Fruit fly (Drosophila melanogaster) whole organism, embryonic: ENCODE results near the gene pigs.
A peak's percentile ranks its signal among the peaks of the same experiment; 100 is the strongest.

Experiments used
- Abd-B ChIP-seq: fragments of 200-800 bp; sonication (Bioruptor generic); optimal IDR thresholded peaks from 2 replicates; lab custom pipeline; 2018; ENCODE audit warnings: missing biosample characterization, mild to moderate bottlenecking, missing genetic modification characterization, moderate library complexity
- Adf1 ChIP-seq: fragments of 200-800 bp; sonication (Bioruptor generic); IDR thresholded peaks from 2 replicates; pipeline ENCODE4 v1.3.6; 2022; ENCODE audit warnings: missing biosample characterization, missing genetic modification characterization
- B-H1 ChIP-seq: fragments of 200-800 bp; sonication (Bioruptor generic); IDR thresholded peaks from 3 replicates; pipeline ENCODE4 v1.3.6; 2022; ENCODE audit warnings: missing biosample characterization, missing genetic modification characterization
- CG10209 ChIP-seq: fragments of 200-800 bp; sonication (Bioruptor generic); optimal IDR thresholded peaks from 3 replicates; lab custom pipeline; 2017; ENCODE audit warnings: missing biosample characterization, mild to moderate bottlenecking, missing genetic modification characterization, missing genetic modification reagents
- CG11560 ChIP-seq: fragments of 200-800 bp; sonication (Bioruptor generic); IDR thresholded peaks from 3 replicates; pipeline ENCODE4 v1.3.6; 2022; ENCODE audit warnings: missing biosample characterization, missing genetic modification characterization
- CG11695 ChIP-seq: fragments of 200-800 bp; sonication (Bioruptor generic); IDR thresholded peaks from 3 replicates; pipeline ENCODE4 v1.3.6; 2022; ENCODE audit warnings: missing biosample characterization, missing genetic modification characterization
- CG14667 ChIP-seq: fragments of 200-800 bp; sonication (Bioruptor generic); IDR thresholded peaks from 2 replicates; pipeline ENCODE4 v1.3.6; 2022; ENCODE audit warnings: missing biosample characterization, missing genetic modification characterization
- CG15601 ChIP-seq: fragments of 200-800 bp; sonication (Bioruptor generic); optimal IDR thresholded peaks from 3 replicates; lab custom pipeline; 2019; ENCODE audit warnings: missing biosample characterization, mild to moderate bottlenecking, missing genetic modification characterization, moderate library complexity
- CG15696 ChIP-seq: fragments of 200-800 bp; sonication (Bioruptor generic); optimal IDR thresholded peaks from 2 replicates; lab custom pipeline; 2019; ENCODE audit warnings: missing biosample characterization, mild to moderate bottlenecking, missing genetic modification characterization, moderate library complexity
- CG17802 ChIP-seq: fragments of 200-800 bp; sonication (Bioruptor generic); optimal IDR thresholded peaks from 2 replicates; lab custom pipeline; 2018; ENCODE audit warnings: missing biosample characterization, mild to moderate bottlenecking, missing genetic modification characterization, moderate library complexity
- CG1832 ChIP-seq: fragments of 200-800 bp; sonication (Bioruptor generic); optimal IDR thresholded peaks from 2 replicates; lab custom pipeline; 2017; ENCODE audit warnings: missing biosample characterization, mild to moderate bottlenecking, missing genetic modification characterization, inconsistent platforms
- CG18764 ChIP-seq: fragments of 200-800 bp; sonication (Bioruptor generic); optimal IDR thresholded peaks from 3 replicates; lab custom pipeline; 2016; ENCODE audit warnings: missing biosample characterization, missing genetic modification characterization
- CG3407 ChIP-seq: fragments of 200-800 bp; sonication (Bioruptor generic); optimal IDR thresholded peaks from 2 replicates; lab custom pipeline; 2018; ENCODE audit warnings: missing biosample characterization, mild to moderate bottlenecking, missing genetic modification characterization
- CG4404 ChIP-seq: fragments of 200-800 bp; sonication (Bioruptor generic); IDR thresholded peaks from 2 replicates; pipeline ENCODE4 v1.3.6; 2022; ENCODE audit warnings: missing biosample characterization, missing genetic modification characterization
- CG4707 ChIP-seq: fragments of 200-800 bp; sonication (Bioruptor generic); optimal IDR thresholded peaks from 2 replicates; lab custom pipeline; 2018; ENCODE audit warnings: missing biosample characterization, mild to moderate bottlenecking, missing genetic modification characterization, moderate library complexity
- CG5180 ChIP-seq: fragments of 200-800 bp; sonication (Bioruptor generic); optimal IDR thresholded peaks from 3 replicates; lab custom pipeline; 2017; ENCODE audit warnings: missing biosample characterization, missing genetic modification characterization, mild to moderate bottlenecking, moderate library complexity, missing genetic modification reagents
- CG5245 ChIP-seq: fragments of 200-800 bp; sonication (Bioruptor generic); optimal IDR thresholded peaks from 3 replicates; lab custom pipeline; 2016; ENCODE audit warnings: missing biosample characterization, missing genetic modification characterization
- CG7372 ChIP-seq: fragments of 200-800 bp; sonication (Bioruptor generic); IDR thresholded peaks from 2 replicates; pipeline ENCODE4 v1.3.6; 2022; ENCODE audit warnings: missing biosample characterization, missing genetic modification characterization
- CG8281 ChIP-seq: fragments of 200-800 bp; sonication (Bioruptor generic); optimal IDR thresholded peaks from 2 replicates; lab custom pipeline; 2018; ENCODE audit warnings: missing biosample characterization, mild to moderate bottlenecking, missing genetic modification characterization, moderate library complexity
- CG8359 ChIP-seq: fragments of 200-800 bp; sonication (Bioruptor generic); optimal IDR thresholded peaks from 2 replicates; lab custom pipeline; 2017; ENCODE audit warnings: missing biosample characterization, mild to moderate bottlenecking, missing genetic modification characterization, borderline replicate concordance
- CG8924 ChIP-seq: fragments of 200-800 bp; optimal IDR thresholded peaks from 3 replicates; lab custom pipeline; 2019; ENCODE audit warnings: missing biosample characterization, mild to moderate bottlenecking, missing genetic modification characterization, moderate library complexity
- CG9437 ChIP-seq: fragments of 200-800 bp; sonication (Bioruptor generic); optimal IDR thresholded peaks from 2 replicates; lab custom pipeline; 2018; ENCODE audit warnings: missing biosample characterization, mild to moderate bottlenecking, missing genetic modification characterization
- CG9609 ChIP-seq: fragments of 200-800 bp; sonication (Bioruptor generic); optimal IDR thresholded peaks from 3 replicates; lab custom pipeline; 2016; ENCODE audit warnings: missing biosample characterization, missing genetic modification characterization
- CG9797 ChIP-seq: fragments of 200-800 bp; sonication (Bioruptor generic); optimal IDR thresholded peaks from 3 replicates; lab custom pipeline; 2018; ENCODE audit warnings: missing biosample characterization, mild to moderate bottlenecking, missing genetic modification characterization
- Camta ChIP-seq: fragments of 200-800 bp; sonication (Bioruptor generic); optimal IDR thresholded peaks from 2 replicates; lab custom pipeline; 2016; ENCODE audit warnings: missing biosample characterization, missing genetic modification characterization
- D19A ChIP-seq: fragments of 200-800 bp; optimal IDR thresholded peaks from 3 replicates; lab custom pipeline; 2019; ENCODE audit warnings: missing biosample characterization, mild to moderate bottlenecking, missing genetic modification characterization, moderate library complexity
- Dip2 ChIP-seq: fragments of 200-800 bp; sonication (Bioruptor generic); IDR thresholded peaks from 2 replicates; pipeline ENCODE4 v1.3.6; 2022; ENCODE audit warnings: missing biosample characterization, missing genetic modification characterization
- E2f2 ChIP-seq: fragments of 200-800 bp; sonication (Bioruptor generic); IDR thresholded peaks from 2 replicates; pipeline ENCODE4 v1.3.6; 2022; ENCODE audit warnings: missing biosample characterization, missing genetic modification characterization
- Fer1 ChIP-seq: fragments of 200-800 bp; sonication (Bioruptor generic); optimal IDR thresholded peaks from 2 replicates; lab custom pipeline; 2017; ENCODE audit warnings: missing biosample characterization, mild to moderate bottlenecking, missing genetic modification characterization
- HHEX ChIP-seq: fragments of 200-800 bp; sonication (Bioruptor generic); optimal IDR thresholded peaks from 3 replicates; lab custom pipeline; 2017; ENCODE audit warnings: missing biosample characterization, mild to moderate bottlenecking, missing genetic modification characterization, missing genetic modification reagents
- Hmr ChIP-seq: fragments of 200-800 bp; sonication (Bioruptor generic); optimal IDR thresholded peaks from 3 replicates; lab custom pipeline; 2017; ENCODE audit warnings: mild to moderate bottlenecking, missing biosample characterization, missing genetic modification reagents, missing genetic modification characterization
- Hr39 ChIP-seq: fragments of >200 bp; optimal IDR thresholded peaks from 2 replicates; lab custom pipeline; 2017
- Nf-YA ChIP-seq: fragments of 200-800 bp; sonication (Bioruptor generic); IDR thresholded peaks from 2 replicates; pipeline ENCODE4 v1.3.6; 2022; ENCODE audit warnings: missing biosample characterization, missing genetic modification characterization
- Vsx1 ChIP-seq: fragments of 200-800 bp; sonication (Bioruptor generic); optimal IDR thresholded peaks from 2 replicates; lab custom pipeline; 2017; ENCODE audit warnings: missing biosample characterization, mild to moderate bottlenecking, missing genetic modification characterization, missing genetic modification reagents
- chn ChIP-seq: fragments of 200-800 bp; sonication (Bioruptor generic); optimal IDR thresholded peaks from 2 replicates; lab custom pipeline; 2016; ENCODE audit warnings: missing biosample characterization, missing genetic modification characterization
- crp ChIP-seq, 2 experiments: fragments of 200-800 bp; sonication (Bioruptor generic); optimal IDR thresholded peaks; 2 replicates in 1 of 2; 3 replicates in 1 of 2; lab custom pipeline; 2017; ENCODE audit warnings: missing biosample characterization in 2 of 2, missing genetic modification characterization in 2 of 2, mild to moderate bottlenecking in 1 of 2, moderate library complexity in 1 of 2
- danr ChIP-seq: fragments of 200-800 bp; sonication (Bioruptor generic); IDR thresholded peaks from 2 replicates; pipeline ENCODE4 v1.3.6; 2022; ENCODE audit warnings: missing biosample characterization, missing genetic modification characterization
- gcm ChIP-seq: fragments of 200-800 bp; sonication (Bioruptor generic); optimal IDR thresholded peaks from 2 replicates; lab custom pipeline; 2019; ENCODE audit warnings: missing biosample characterization, mild to moderate bottlenecking, missing genetic modification characterization, moderate library complexity
- gcm2 ChIP-seq: fragments of 200-800 bp; sonication (Bioruptor generic); optimal IDR thresholded peaks from 2 replicates; lab custom pipeline; 2016; ENCODE audit warnings: missing biosample characterization, missing genetic modification characterization
- gsb-n ChIP-seq: fragments of 200-800 bp; sonication (Bioruptor generic); optimal IDR thresholded peaks from 3 replicates; lab custom pipeline; 2018; ENCODE audit warnings: missing biosample characterization, mild to moderate bottlenecking, missing genetic modification characterization
- inv ChIP-seq: fragments of 200-800 bp; sonication (Bioruptor generic); IDR thresholded peaks from 2 replicates; pipeline ENCODE4 v1.3.6; 2022; ENCODE audit warnings: missing biosample characterization, missing genetic modification characterization; ENCODE audit not compliant: partially characterized antibody
- jumu ChIP-seq: fragments of 200-800 bp; sonication (Bioruptor generic); optimal IDR thresholded peaks from 3 replicates; lab custom pipeline; 2016; ENCODE audit warnings: missing biosample characterization, missing genetic modification characterization
- lilli ChIP-seq: fragments of 200-800 bp; sonication (Bioruptor generic); optimal IDR thresholded peaks from 3 replicates; lab custom pipeline; 2016; ENCODE audit warnings: missing biosample characterization, missing genetic modification characterization
- luna ChIP-seq: fragments of 200-800 bp; sonication (Bioruptor generic); optimal IDR thresholded peaks from 2 replicates; lab custom pipeline; 2016; ENCODE audit warnings: missing biosample characterization, missing genetic modification characterization
- pnt ChIP-seq: fragments of 200-800 bp; sonication (Bioruptor generic); optimal IDR thresholded peaks from 3 replicates; lab custom pipeline; 2016; ENCODE audit warnings: missing biosample characterization, missing genetic modification characterization
- row ChIP-seq: fragments of 200-800 bp; sonication (Bioruptor generic); IDR thresholded peaks from 3 replicates; pipeline ENCODE4 v1.3.6; 2022; ENCODE audit warnings: missing biosample characterization, missing genetic modification characterization
- run ChIP-seq: fragments of 200-800 bp; sonication (Bioruptor generic); optimal IDR thresholded peaks from 3 replicates; lab custom pipeline; 2018; ENCODE audit warnings: missing biosample characterization, mild to moderate bottlenecking, missing genetic modification characterization
- so ChIP-seq: fragments of 200-800 bp; sonication (Bioruptor generic); IDR thresholded peaks from 3 replicates; pipeline ENCODE4 v1.3.6; 2022; ENCODE audit warnings: missing biosample characterization, missing genetic modification characterization
- sug ChIP-seq: fragments of 200-800 bp; optimal IDR thresholded peaks from 2 replicates; lab custom pipeline; 2019; ENCODE audit warnings: missing biosample characterization, mild to moderate bottlenecking, missing genetic modification characterization, moderate library complexity
- usp ChIP-seq: fragments of >200 bp; optimal IDR thresholded peaks from 2 replicates; lab custom pipeline; 2017; ENCODE audit warnings: missing biosample characterization, missing genetic modification characterization
- z ChIP-seq: fragments of 200-800 bp; sonication (Bioruptor generic); IDR thresholded peaks from 3 replicates; pipeline ENCODE4 v1.3.6; 2022; ENCODE audit warnings: missing biosample characterization, missing genetic modification characterization

pigs gene

dm6 chrX:6702028-6702433 is 102.2 kb downstream of the pigs start (continued):
- TF ChIP-seq run (peak; percentile 54), Abd-B (GFP tag; lab: Kevin White, UChicago) (peak; percentile 61), CG11695 (GFP tag; lab: Robert Waterston, UW) (peak; percentile 77), sug (tag; lab: Kevin White, UChicago) (peak; percentile 2), Vsx1 (GFP tag; lab: Kevin White, UChicago) (no peak), Dip2 (no peak), CG9797 (GFP tag; lab: Kevin White, UChicago) (no peak), chn (peak; percentile 56), Fer1 (GFP tag; lab: Kevin White, UChicago) (peak; percentile 14), CG10209 (GFP tag; lab: Kevin White, UChicago) (peak; percentile 62), Adf1 (GFP tag; lab: Robert Waterston, UW) (no peak), CG4707 (GFP tag; lab: Kevin White, UChicago) (peak; percentile 52), danr (GFP tag; lab: Robert Waterston, UW) (peak; percentile 18; the same call in 1 of the 2 replicates), CG11560 (tag; lab: Robert Waterston, UW) (0 out of 3 replicates have a peak, but pooled peaks have one; percentile 16), E2f2 (GFP tag; lab: Robert Waterston, UW) (peak; percentile 45; the same call in 1 of the 2 replicates), HHEX (GFP tag; lab: Kevin White, UChicago) (peak; percentile 37), Camta (GFP tag; lab: Kevin White, UChicago) (peak; percentile 63), luna (no peak), Hr39 (lab: Kevin White, UChicago) (no peak), CG15696 (tag; lab: Kevin White, UChicago) (peak; percentile 72), D19A (peak; percentile 65), CG8359 (GFP tag; lab: Kevin White, UChicago) (peak; percentile 34), crp (GFP tag; optimal IDR thresholded peaks at IDR 0.05; lab: Kevin White, UChicago) (peak in 1 of 2 experiments; percentile 19), CG8924 (peak; percentile 59), row (peak; percentile 74), CG8281 (peak; percentile 26), jumu (GFP tag; lab: Kevin White, UChicago) (peak; percentile 38), B-H1 (GFP tag; lab: Robert Waterston, UW) (0 out of 3 replicates have a peak, but pooled peaks have one; percentile 24), CG7372 (GFP tag; lab: Robert Waterston, UW) (peak; percentile 31; the same call in 1 of the 2 replicates), CG15601 (tag; lab: Kevin White, UChicago) (peak; percentile 75), CG9437 (peak; percentile 69), z (GFP tag; lab: Robert Waterston, UW) (no peak), pnt (GFP tag; lab: Kevin White, UChicago) (peak; percentile 23), CG9609 (GFP tag; lab: Kevin White, UChicago) (peak; percentile 44), CG18764 (GFP tag; lab: Kevin White, UChicago) (peak; percentile 23), gcm (GFP tag; lab: Kevin White, UChicago) (peak; percentile 76), CG4404 (GFP tag; lab: Robert Waterston, UW) (no peak), CG14667 (0 out of 2 replicates have a peak, but pooled peaks have one; percentile 32), lilli (peak; percentile 5), so (GFP tag; lab: Robert Waterston, UW) (peak; percentile 70; the same call in 1 of the 3 replicates), usp (no peak), CG5180 (GFP tag; lab: Kevin White, UChicago) (peak; percentile 66), CG3407 (GFP tag; lab: Kevin White, UChicago) (peak; percentile 50), Nf-YA (GFP tag; lab: Robert Waterston, UW) (peak; percentile 47; the same call in 1 of the 2 replicates), gcm2 (GFP tag; lab: Kevin White, UChicago) (peak; percentile 10), CG5245 (GFP tag; lab: Kevin White, UChicago) (peak; percentile 11), CG17802 (peak; percentile 23), inv (no peak), gsb-n (tag; lab: Kevin White, UChicago) (peak; percentile 68), Hmr (GFP tag; lab: Kevin White, UChicago) (peak; percentile 16), CG1832 (GFP tag; lab: Kevin White, UChicago) (no peak)
